Worm (Caenorhabditis elegans): ENCODE results near the gene nhr-155.

Gene nhr-155

ce11 chrV:556055-556454 is 16.8 kb downstream of the nhr-155 start, which contains the start of gene srx-8:
Gene srx-8 (minus strand): TSS chrV:556155.
- TF ChIP-seq scrt-1 (GFP tag; IDR thresholded peaks at IDR 0.05) (no peak), flt-1 (GFP tag; IDR thresholded peaks at IDR 0.05) (no peak), tra-4 (tag; optimal IDR thresholded peaks at IDR 0.05) (no peak), ets-7 (tag; optimal IDR thresholded peaks at IDR 0.05) (no peak), ama-1 (optimal IDR thresholded peaks at IDR 0.05) (no peak), hmg-4 (GFP tag; optimal IDR thresholded peaks at IDR 0.05) (no peak), pes-1 (GFP tag; IDR thresholded peaks at IDR 0.05) (no peak), hmbx-1 (tag; optimal IDR thresholded peaks at IDR 0.05) (no peak), tbx-11 (GFP tag; IDR thresholded peaks at IDR 0.05) (no peak), ceh-13 (GFP tag; optimal IDR thresholded peaks at IDR 0.05) (no peak), sea-1 (GFP tag; conservative IDR thresholded peaks at IDR 0.05) (no peak), ceh-36 (tag; optimal IDR thresholded peaks at IDR 0.05) (no peak), B0310.2 (tag; optimal IDR thresholded peaks at IDR 0.05) (no peak)

ce11 chrV:559940-560339 is 20.7 kb downstream of the nhr-155 start, which contains the start of gene srx-7:
Gene srx-7 (plus strand): TSS chrV:560195.
- TF ChIP-seq ceh-13 (GFP tag; optimal IDR thresholded peaks at IDR 0.05) (no peak), aly-1 (tag; optimal IDR thresholded peaks at IDR 0.05) (no peak), flt-1 (GFP tag; IDR thresholded peaks at IDR 0.05) (no peak), tbx-37 (GFP tag; conservative IDR thresholded peaks at IDR 0.05) (no peak), ceh-36 (tag; optimal IDR thresholded peaks at IDR 0.05) (no peak), tra-4 (tag; optimal IDR thresholded peaks at IDR 0.05) (no peak), sea-1 (GFP tag; conservative IDR thresholded peaks at IDR 0.05) (no peak), ets-7 (tag; optimal IDR thresholded peaks at IDR 0.05) (no peak), hmbx-1 (tag; optimal IDR thresholded peaks at IDR 0.05) (no peak), F13C5.2 (tag; optimal IDR thresholded peaks at IDR 0.05) (no peak), hmg-4 (GFP tag; optimal IDR thresholded peaks at IDR 0.05) (no peak), pes-1 (GFP tag; IDR thresholded peaks at IDR 0.05) (no peak), scrt-1 (GFP tag; IDR thresholded peaks at IDR 0.05) (no peak), hnd-1 (tag; optimal IDR thresholded peaks at IDR 0.05) (no peak), B0310.2 (tag; optimal IDR thresholded peaks at IDR 0.05) (no peak), ama-1 (optimal IDR thresholded peaks at IDR 0.05) (no peak), tbx-11 (GFP tag; IDR thresholded peaks at IDR 0.05) (no peak)

ce11 chrV:562834-563233 is 23.6 kb downstream of the nhr-155 start, which contains the start of gene C14C6.2:
Gene C14C6.2 (plus strand): TSS chrV:563134.
- TF ChIP-seq flt-1 (GFP tag; IDR thresholded peaks at IDR 0.05) (no peak), hmbx-1 (tag; optimal IDR thresholded peaks at IDR 0.05) (no peak)

ce11 chrV:565984-566383 is 26.7 kb downstream of the nhr-155 start, which contains the start of gene sri-73:
Gene sri-73 (minus strand): TSS chrV:566084.
- TF ChIP-seq F13C5.2 (tag; optimal IDR thresholded peaks at IDR 0.05) (no peak), tbx-11 (GFP tag; IDR thresholded peaks at IDR 0.05) (no peak), ets-7 (tag; optimal IDR thresholded peaks at IDR 0.05) (no peak), sea-1 (GFP tag; conservative IDR thresholded peaks at IDR 0.05) (no peak), pes-1 (GFP tag; IDR thresholded peaks at IDR 0.05) (no peak), aly-1 (tag; optimal IDR thresholded peaks at IDR 0.05) (no peak)

ce11 chrV:568105-568504 is 28.8 kb downstream of the nhr-155 start, which contains the start of gene sri-72:
Gene sri-72 (minus strand): TSS chrV:568205.
- TF ChIP-seq ets-7 (tag; optimal IDR thresholded peaks at IDR 0.05): no peak
- TF ChIP-seq tra-4 (tag; optimal IDR thresholded peaks at IDR 0.05): no peak
- no peak for TF ChIP-seq ceh-36 (tag; optimal IDR thresholded peaks at IDR 0.05)
- TF ChIP-seq sea-1 (GFP tag; conservative IDR thresholded peaks at IDR 0.05): no peak
- TF ChIP-seq hmg-4 (GFP tag; optimal IDR thresholded peaks at IDR 0.05): no peak

ce11 chrV:574639-575038 is 35.4 kb downstream of the nhr-155 start, which contains the start of gene C14C6.13:
Gene C14C6.13 (minus strand): TSS chrV:574739.
- TF ChIP-seq ceh-36 (tag; optimal IDR thresholded peaks at IDR 0.05) (no peak), aly-1 (tag; optimal IDR thresholded peaks at IDR 0.05) (no peak), ama-1 (optimal IDR thresholded peaks at IDR 0.05) (no peak), tbx-37 (GFP tag; conservative IDR thresholded peaks at IDR 0.05) (no peak), sea-1 (GFP tag; conservative IDR thresholded peaks at IDR 0.05) (no peak), pes-1 (GFP tag; IDR thresholded peaks at IDR 0.05) (no peak), scrt-1 (GFP tag; IDR thresholded peaks at IDR 0.05) (no peak), tra-4 (tag; optimal IDR thresholded peaks at IDR 0.05) (no peak), hnd-1 (tag; optimal IDR thresholded peaks at IDR 0.05) (no peak), hmg-4 (GFP tag; optimal IDR thresholded peaks at IDR 0.05) (no peak), hmbx-1 (tag; optimal IDR thresholded peaks at IDR 0.05) (no peak), ets-7 (tag; optimal IDR thresholded peaks at IDR 0.05) (no peak), ceh-13 (GFP tag; optimal IDR thresholded peaks at IDR 0.05) (no peak), tbx-11 (GFP tag; IDR thresholded peaks at IDR 0.05) (no peak), B0310.2 (tag; optimal IDR thresholded peaks at IDR 0.05) (no peak), F13C5.2 (tag; optimal IDR thresholded peaks at IDR 0.05) (no peak), flt-1 (GFP tag; IDR thresholded peaks at IDR 0.05) (no peak)

ce11 chrV:576070-576469 is 36.8 kb downstream of the nhr-155 start, which contains the start of gene K06H6.5:
Gene K06H6.5 (plus strand): TSS chrV:576370.
- no peak for TF ChIP-seq tbx-11 (GFP tag; IDR thresholded peaks at IDR 0.05)
- TF ChIP-seq ceh-13 (GFP tag; optimal IDR thresholded peaks at IDR 0.05): no peak
- no peak for TF ChIP-seq sea-1 (GFP tag; conservative IDR thresholded peaks at IDR 0.05)

- TF ChIP-seq tra-4 (tag; optimal IDR thresholded peaks at IDR 0.05) (no peak), tbx-11 (GFP tag; IDR thresholded peaks at IDR 0.05) (no peak), ceh-13 (GFP tag; optimal IDR thresholded peaks at IDR 0.05) (no peak), pes-1 (GFP tag; IDR thresholded peaks at IDR 0.05) (no peak), hmbx-1 (tag; optimal IDR thresholded peaks at IDR 0.05) (no peak), hmg-4 (GFP tag; optimal IDR thresholded peaks at IDR 0.05) (no peak), sea-1 (GFP tag; conservative IDR thresholded peaks at IDR 0.05) (no peak), scrt-1 (GFP tag; IDR thresholded peaks at IDR 0.05) (no peak), F13C5.2 (tag; optimal IDR thresholded peaks at IDR 0.05) (no peak), ama-1 (optimal IDR thresholded peaks at IDR 0.05) (no peak), tbx-37 (GFP tag; conservative IDR thresholded peaks at IDR 0.05) (no peak), aly-1 (tag; optimal IDR thresholded peaks at IDR 0.05) (no peak), flt-1 (GFP tag; IDR thresholded peaks at IDR 0.05) (no peak), hnd-1 (tag; optimal IDR thresholded peaks at IDR 0.05) (no peak), B0310.2 (tag; optimal IDR thresholded peaks at IDR 0.05) (no peak), ets-7 (tag; optimal IDR thresholded peaks at IDR 0.05) (no peak), ceh-36 (tag; optimal IDR thresholded peaks at IDR 0.05) (no peak)
Observed at ce11 chrV:576918-577317, 37.7 kb downstream of the nhr-155 start.

All from whole organism, early embryonic.